Worm (Caenorhabditis elegans): ENCODE measurements around the gene nspc-14.

nspc-14 gene

DNA sequence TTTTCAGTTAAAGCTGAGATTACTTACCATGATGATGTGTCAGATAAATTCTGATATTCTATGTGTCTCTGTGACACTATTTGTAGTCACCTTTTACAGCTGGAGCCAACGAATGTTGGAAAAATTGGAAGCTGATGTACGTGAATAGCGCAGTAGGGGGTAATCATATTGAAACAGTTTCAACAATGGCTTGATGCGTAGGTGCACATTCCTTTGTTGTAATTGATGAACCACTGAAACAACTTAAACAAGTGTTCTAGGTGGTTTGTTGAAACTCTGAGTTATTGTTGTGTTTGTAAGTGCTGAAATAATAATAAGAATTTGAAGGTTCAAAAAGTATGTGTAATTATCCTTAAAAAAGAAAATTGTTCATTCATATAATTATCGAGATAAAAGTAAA lies 2.3 kb downstream of the nspc-14 start, which contains the start of gene nspc-12:
TSS of gene nspc-12 (minus strand) at position 101 of the 400 bp plus-strand sequence.
- TF ChIP-seq snpc-4 (tag; optimal IDR thresholded peaks at IDR 0.05): no peak
- TF ChIP-seq aha-1 (tag): no peak
- no peak for TF ChIP-seq unc-130 (GFP tag; optimal IDR thresholded peaks at IDR 0.05)
- no peak for TF ChIP-seq hmg-1.1 (GFP tag; IDR thresholded peaks at IDR 0.05)
- TF ChIP-seq hlh-11 (tag; optimal IDR thresholded peaks at IDR 0.05): no peak
- no peak for TF ChIP-seq nhr-6 (tag; optimal IDR thresholded peaks at IDR 0.05)
- TF ChIP-seq dve-1 (tag; optimal IDR thresholded peaks at IDR 0.05; ENCODE audit: insufficient read depth): no peak
- no peak for TF ChIP-seq php-3 (GFP tag; IDR thresholded peaks at IDR 0.05)
- no peak for TF ChIP-seq set-16 (GFP tag; IDR thresholded peaks at IDR 0.05)
- TF ChIP-seq mxl-2 (GFP tag; conservative IDR thresholded peaks at IDR 0.05): no peak

DNA sequence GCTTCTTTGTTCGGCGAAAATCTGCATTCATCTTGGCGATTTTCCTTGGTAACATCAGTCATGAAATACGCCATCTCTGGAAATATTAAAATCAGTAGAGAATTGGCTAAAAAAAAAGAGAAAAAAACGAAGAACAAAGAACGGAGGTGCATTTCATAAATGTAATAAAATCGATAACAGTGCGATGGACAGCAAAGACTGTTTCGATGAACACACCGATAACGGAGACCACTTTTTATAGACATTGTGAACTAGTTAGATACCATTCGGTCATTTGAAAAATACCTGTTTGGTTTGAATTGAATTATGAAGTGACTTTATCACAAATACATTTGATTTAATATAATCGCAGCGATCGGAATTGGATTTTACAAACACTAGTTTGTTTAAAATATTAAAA lies 6.0 kb downstream of the nspc-14 start, which contains the start of gene F42F12.4:
TSS of gene F42F12.4 (minus strand) at position 76 of the 400 bp plus-strand sequence.
- peak; percentile 26 for TF ChIP-seq dve-1 (tag; optimal IDR thresholded peaks at IDR 0.05; ENCODE audit: insufficient read depth)
- no peak for TF ChIP-seq ceh-44 (GFP tag; IDR thresholded peaks at IDR 0.05)
- peak; percentile 7 for TF ChIP-seq ceh-28 (tag; optimal IDR thresholded peaks at IDR 0.05)
- no peak for TF ChIP-seq daf-16 (GFP tag; optimal IDR thresholded peaks at IDR 0.05)
- TF ChIP-seq daf-16 (tag; optimal IDR thresholded peaks at IDR 0.05): peak; percentile 22
- no peak for TF ChIP-seq rbr-2 (tag; optimal IDR thresholded peaks at IDR 0.05)
- peak; percentile 51 for TF ChIP-seq nhr-28 (tag; optimal IDR thresholded peaks at IDR 0.05)
- TF ChIP-seq pqm-1 (tag; optimal IDR thresholded peaks at IDR 0.05): peak; percentile 46
- TF ChIP-seq sdz-12 (GFP tag; optimal IDR thresholded peaks at IDR 0.05): no peak
- no peak for TF ChIP-seq nhr-41 (GFP tag; IDR thresholded peaks at IDR 0.05)
- TF ChIP-seq duxl-1 (tag; optimal IDR thresholded peaks at IDR 0.05; ENCODE audit: poor library complexity): no peak
- TF ChIP-seq Y105C5A.15 (GFP tag; IDR thresholded peaks at IDR 0.05): no peak
- TF ChIP-seq unc-62 (GFP tag; optimal IDR thresholded peaks at IDR 0.05 in 1 of 2): peak in 1 of 2 experiments; percentile 12
- no peak for TF ChIP-seq unc-62 (tag; optimal IDR thresholded peaks at IDR 0.05)
- TF ChIP-seq T20F7.1 (GFP tag; optimal IDR thresholded peaks at IDR 0.05): no peak
- TF ChIP-seq hlh-11 (tag; optimal IDR thresholded peaks at IDR 0.05): peak; percentile 0
- peak; percentile 15; the same call in 1 of the 2 replicates for TF ChIP-seq php-3 (GFP tag; IDR thresholded peaks at IDR 0.05)
- TF ChIP-seq T26A8.4 (GFP tag; IDR thresholded peaks at IDR 0.05): no peak
- no peak for TF ChIP-seq nhr-102 (tag; optimal IDR thresholded peaks at IDR 0.05)

DNA sequence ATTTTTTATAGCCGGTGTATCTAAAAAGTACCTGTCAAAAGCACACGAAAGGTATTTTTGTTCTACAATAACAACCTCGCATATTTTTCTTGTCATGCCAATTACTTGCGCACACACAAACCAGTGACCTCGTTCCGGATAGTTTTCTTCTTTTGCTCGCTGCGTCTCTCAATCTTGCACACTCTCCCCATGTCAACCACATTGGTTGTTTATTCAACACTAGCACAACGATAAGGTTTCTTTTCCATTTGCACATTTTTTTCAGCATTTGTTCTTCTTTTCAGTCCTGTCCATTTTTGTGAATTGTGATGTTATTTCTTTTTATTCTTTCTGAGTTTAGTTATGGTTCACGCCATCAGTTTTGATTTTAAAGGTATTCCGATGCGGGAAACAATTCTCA lies 8.7 kb downstream of the nspc-14 start, which contains the start of gene F42F12.3:
TSS of gene F42F12.3 (plus strand) at position 372 of the 400 bp plus-strand sequence.
- TF ChIP-seq nhr-28 (tag; optimal IDR thresholded peaks at IDR 0.05) (peak; percentile 21), madf-5 (GFP tag; IDR thresholded peaks at IDR 0.05) (no peak), arid-1 (GFP tag; conservative IDR thresholded peaks at IDR 0.05) (no peak), php-3 (GFP tag; IDR thresholded peaks at IDR 0.05) (no peak), pha-4 (GFP tag; IDR thresholded peaks at IDR 0.05) (no peak), pha-4 (tag; optimal IDR thresholded peaks at IDR 0.05) (no peak), lin-29 (GFP tag; IDR thresholded peaks at IDR 0.05) (no peak), nhr-237 (tag; optimal IDR thresholded peaks at IDR 0.05) (no peak), pqm-1 (tag; optimal IDR thresholded peaks at IDR 0.05) (no peak), nhr-42 (GFP tag; IDR thresholded peaks at IDR 0.05) (no peak), hlh-11 (tag; optimal IDR thresholded peaks at IDR 0.05) (peak; percentile 30), lin-1 (GFP tag; IDR thresholded peaks at IDR 0.05) (no peak), nhr-11 (tag; optimal IDR thresholded peaks at IDR 0.05) (no peak), daf-19 (GFP tag; conservative IDR thresholded peaks at IDR 0.05) (no peak), hlh-30 (tag; optimal IDR thresholded peaks at IDR 0.05; ENCODE audit: insufficient read depth) (peak; percentile 10), F10B5.3 (tag; optimal IDR thresholded peaks at IDR 0.05) (no peak), rbr-2 (tag; optimal IDR thresholded peaks at IDR 0.05) (no peak), dpl-1 (GFP tag; optimal IDR thresholded peaks at IDR 0.05) (no peak), daf-16 (GFP tag; optimal IDR thresholded peaks at IDR 0.05) (no peak), daf-16 (tag; optimal IDR thresholded peaks at IDR 0.05) (peak; percentile 87), mxl-3 (GFP tag; optimal IDR thresholded peaks at IDR 0.05) (no peak), R02D3.7 (tag; optimal IDR thresholded peaks at IDR 0.05) (no peak), Y48G9A.11 (GFP tag; IDR thresholded peaks at IDR 0.05) (no peak), saeg-2 (GFP tag; IDR thresholded peaks at IDR 0.05) (no peak), nhr-76 (tag; optimal IDR thresholded peaks at IDR 0.05) (no peak), snpc-1.2 (GFP tag; IDR thresholded peaks at IDR 0.05) (no peak), vab-7 (GFP tag; IDR thresholded peaks at IDR 0.05) (no peak), ceh-62 (tag; optimal IDR thresholded peaks at IDR 0.05) (no peak), hif-1 (tag; optimal IDR thresholded peaks at IDR 0.05) (no peak), dmd-6 (GFP tag; IDR thresholded peaks at IDR 0.05) (peak; percentile 20; the same call in 1 of the 2 replicates)

Data from whole organism, L4 larva.